Fruit fly (Drosophila melanogaster) whole organism, embryonic: ENCODE results near the gene CG42820.
A peak's percentile ranks its signal among the peaks of the same experiment; 100 is the strongest.

Source experiments
- ATbp ChIP-seq: fragments of 200-800 bp; sonication (Bioruptor generic); optimal IDR thresholded peaks from 2 replicates; lab custom pipeline; 2017; ENCODE audit warnings: missing biosample characterization, mild to moderate bottlenecking, missing genetic modification characterization, missing genetic modification reagents
- C15 ChIP-seq: fragments of 200-800 bp; sonication (Bioruptor generic); IDR thresholded peaks from 3 replicates; pipeline ENCODE4 v1.3.6; 2022; ENCODE audit warnings: missing biosample characterization, missing genetic modification characterization
- CG11093 ChIP-seq: fragments of 200-800 bp; sonication (Bioruptor generic); IDR thresholded peaks from 3 replicates; pipeline ENCODE4 v1.3.6; 2022; ENCODE audit warnings: missing biosample characterization, missing genetic modification characterization
- CG11456 ChIP-seq: fragments of 200-800 bp; sonication (Bioruptor generic); IDR thresholded peaks from 3 replicates; pipeline ENCODE4 v1.3.6; 2022; ENCODE audit warnings: missing biosample characterization, missing genetic modification characterization
- CG1233 ChIP-seq: fragments of 200-800 bp; sonication (Bioruptor generic); optimal IDR thresholded peaks from 4 replicates; lab custom pipeline; 2018; ENCODE audit warnings: missing biosample characterization, mild to moderate bottlenecking, missing genetic modification characterization
- CG15011 ChIP-seq: fragments of 200-800 bp; sonication (Bioruptor generic); optimal IDR thresholded peaks from 3 replicates; lab custom pipeline; 2018; ENCODE audit warnings: missing biosample characterization, mild to moderate bottlenecking, missing genetic modification characterization
- CG15479 ChIP-seq: fragments of 200-800 bp; sonication (Bioruptor generic); optimal IDR thresholded peaks from 3 replicates; lab custom pipeline; 2019; ENCODE audit warnings: missing biosample characterization, mild to moderate bottlenecking, missing genetic modification characterization, moderate library complexity
- CG15601 ChIP-seq: fragments of 200-800 bp; sonication (Bioruptor generic); optimal IDR thresholded peaks from 3 replicates; lab custom pipeline; 2019; ENCODE audit warnings: missing biosample characterization, mild to moderate bottlenecking, missing genetic modification characterization, moderate library complexity
- CG1832 ChIP-seq: fragments of 200-800 bp; sonication (Bioruptor generic); optimal IDR thresholded peaks from 2 replicates; lab custom pipeline; 2017; ENCODE audit warnings: missing biosample characterization, mild to moderate bottlenecking, missing genetic modification characterization, inconsistent platforms
- CG2120 ChIP-seq: fragments of 200-800 bp; sonication (Bioruptor generic); optimal IDR thresholded peaks from 3 replicates; lab custom pipeline; 2016; ENCODE audit warnings: missing biosample characterization, missing genetic modification characterization
- CG31388 ChIP-seq: fragments of 200-800 bp; sonication (Bioruptor generic); optimal IDR thresholded peaks from 2 replicates; lab custom pipeline; 2016; ENCODE audit warnings: missing biosample characterization, missing genetic modification characterization
- CG33557 ChIP-seq: fragments of 200-800 bp; sonication (Bioruptor generic); optimal IDR thresholded peaks from 2 replicates; lab custom pipeline; 2019; ENCODE audit warnings: missing biosample characterization, mild to moderate bottlenecking, missing genetic modification characterization, moderate library complexity
- CG3407 ChIP-seq: fragments of 200-800 bp; sonication (Bioruptor generic); optimal IDR thresholded peaks from 2 replicates; lab custom pipeline; 2018; ENCODE audit warnings: missing biosample characterization, mild to moderate bottlenecking, missing genetic modification characterization
- CG34224 ChIP-seq: fragments of 200-800 bp; sonication (Bioruptor generic); IDR thresholded peaks from 3 replicates; pipeline ENCODE4 v1.3.6; 2022; ENCODE audit warnings: missing biosample characterization, missing genetic modification characterization; ENCODE audit not compliant: partially characterized antibody
- CG5245 ChIP-seq: fragments of 200-800 bp; sonication (Bioruptor generic); optimal IDR thresholded peaks from 3 replicates; lab custom pipeline; 2016; ENCODE audit warnings: missing biosample characterization, missing genetic modification characterization
- CG6654 ChIP-seq: fragments of 200-800 bp; sonication (Bioruptor generic); optimal IDR thresholded peaks from 2 replicates; lab custom pipeline; 2017; ENCODE audit warnings: missing biosample characterization, mild to moderate bottlenecking, missing genetic modification characterization
- CG6854 ChIP-seq: fragments of 200-800 bp; sonication (Bioruptor generic); optimal IDR thresholded peaks from 3 replicates; lab custom pipeline; 2017; ENCODE audit warnings: missing biosample characterization, mild to moderate bottlenecking, missing genetic modification characterization
- CG9727 ChIP-seq: fragments of 200-800 bp; sonication (Bioruptor generic); optimal IDR thresholded peaks from 3 replicates; lab custom pipeline; 2017; ENCODE audit warnings: missing biosample characterization, mild to moderate bottlenecking, missing genetic modification characterization
- Chrac-16 ChIP-seq: fragments of 200-800 bp; sonication (Bioruptor generic); optimal IDR thresholded peaks from 3 replicates; lab custom pipeline; 2016; ENCODE audit warnings: missing biosample characterization, missing genetic modification characterization
- CrebB ChIP-seq: fragments of 200-800 bp; sonication (Bioruptor generic); optimal IDR thresholded peaks from 3 replicates; lab custom pipeline; 2018; ENCODE audit warnings: missing biosample characterization, mild to moderate bottlenecking, missing genetic modification characterization
- Dek ChIP-seq: fragments of 200-800 bp; sonication (Bioruptor generic); optimal IDR thresholded peaks from 3 replicates; lab custom pipeline; 2019; ENCODE audit warnings: missing biosample characterization, mild to moderate bottlenecking, missing genetic modification characterization, moderate library complexity
- Hr39 ChIP-seq: fragments of >200 bp; optimal IDR thresholded peaks from 2 replicates; lab custom pipeline; 2017
- Hr51 ChIP-seq, 2 experiments: fragments of 200-800 bp; sonication (Bioruptor generic); optimal IDR thresholded peaks; 2 replicates in 1 of 2; 3 replicates in 1 of 2; lab custom pipeline; 2016 to 2018; ENCODE audit warnings: missing biosample characterization in 2 of 2, missing genetic modification characterization in 2 of 2, mild to moderate bottlenecking in 1 of 2, moderate library complexity in 1 of 2
- Lim3 ChIP-seq: fragments of 200-800 bp; sonication (Bioruptor generic); IDR thresholded peaks from 2 replicates; pipeline ENCODE4 v1.3.6; 2022; ENCODE audit warnings: missing biosample characterization, missing genetic modification characterization
- Mad ChIP-seq: fragments of 200-800 bp; sonication (Bioruptor generic); optimal IDR thresholded peaks from 2 replicates; lab custom pipeline; 2016; ENCODE audit warnings: missing biosample characterization, missing genetic modification characterization
- Mrtf ChIP-seq: fragments of 200-800 bp; sonication (Bioruptor generic); IDR thresholded peaks from 3 replicates; pipeline ENCODE4 v1.3.6; 2022; ENCODE audit warnings: missing biosample characterization, missing genetic modification characterization
- Poxn ChIP-seq: fragments of 200-800 bp; sonication (Bioruptor generic); IDR thresholded peaks from 2 replicates; pipeline ENCODE4 v1.3.6; 2022; ENCODE audit warnings: missing biosample characterization, missing genetic modification characterization
- YL-1 ChIP-seq: fragments of 200-800 bp; sonication (Bioruptor generic); optimal IDR thresholded peaks from 3 replicates; lab custom pipeline; 2017; ENCODE audit warnings: missing biosample characterization, mild to moderate bottlenecking, missing genetic modification characterization
- al ChIP-seq: fragments of 200-800 bp; sonication (Bioruptor generic); IDR thresholded peaks from 2 replicates; pipeline ENCODE4 v1.3.6; 2022; ENCODE audit warnings: missing biosample characterization, missing genetic modification characterization
- caup ChIP-seq: fragments of 200-800 bp; sonication (Bioruptor generic); optimal IDR thresholded peaks from 3 replicates; lab custom pipeline; 2017; ENCODE audit warnings: missing biosample characterization, mild to moderate bottlenecking, missing genetic modification characterization, moderate library complexity; ENCODE audit not compliant: severe bottlenecking
- crol ChIP-seq: fragments of 200-800 bp; sonication (Bioruptor generic); IDR thresholded peaks from 2 replicates; pipeline ENCODE4 v1.3.6; 2022; ENCODE audit warnings: missing biosample characterization, missing genetic modification characterization
- da ChIP-seq: fragments of 200-800 bp; sonication (Bioruptor generic); optimal IDR thresholded peaks from 2 replicates; lab custom pipeline; 2016; ENCODE audit warnings: missing biosample characterization, missing genetic modification characterization
- fd3F ChIP-seq: fragments of 200-800 bp; sonication (Bioruptor generic); optimal IDR thresholded peaks from 2 replicates; lab custom pipeline; 2018; ENCODE audit warnings: missing biosample characterization, mild to moderate bottlenecking, missing genetic modification characterization, moderate library complexity
- fd96Cb ChIP-seq: fragments of 200-800 bp; sonication (Bioruptor generic); optimal IDR thresholded peaks from 2 replicates; lab custom pipeline; 2018; ENCODE audit warnings: missing biosample characterization, mild to moderate bottlenecking, missing genetic modification characterization, moderate library complexity
- hb ChIP-seq: fragments of 200-800 bp; sonication (Bioruptor generic); IDR thresholded peaks from 3 replicates; pipeline ENCODE4 v1.3.6; 2022; ENCODE audit warnings: missing biosample characterization, missing genetic modification characterization; ENCODE audit not compliant: partially characterized antibody
- jigr1 ChIP-seq: fragments of 200-800 bp; sonication (Bioruptor generic); IDR thresholded peaks from 3 replicates; pipeline ENCODE4 v1.3.6; 2022; ENCODE audit warnings: missing biosample characterization, missing genetic modification characterization
- ken ChIP-seq: fragments of 200-800 bp; sonication (Bioruptor generic); IDR thresholded peaks from 3 replicates; pipeline ENCODE4 v1.3.6; 2022; ENCODE audit warnings: missing biosample characterization, missing genetic modification characterization
- kni ChIP-seq: fragments of 200-800 bp; sonication (Bioruptor generic); optimal IDR thresholded peaks from 3 replicates; lab custom pipeline; 2017; ENCODE audit warnings: mild to moderate bottlenecking, missing biosample characterization, missing genetic modification reagents, missing genetic modification characterization
- luna ChIP-seq: fragments of 200-800 bp; sonication (Bioruptor generic); optimal IDR thresholded peaks from 2 replicates; lab custom pipeline; 2016; ENCODE audit warnings: missing biosample characterization, missing genetic modification characterization
- odd ChIP-seq: fragments of 200-800 bp; sonication (Bioruptor generic); optimal IDR thresholded peaks from 2 replicates; lab custom pipeline; 2017; ENCODE audit warnings: missing biosample characterization, mild to moderate bottlenecking, missing genetic modification characterization
- pb ChIP-seq: fragments of 200-800 bp; sonication (Bioruptor generic); optimal IDR thresholded peaks from 3 replicates; lab custom pipeline; 2016; ENCODE audit warnings: missing biosample characterization, missing genetic modification characterization
- psq ChIP-seq: fragments of 200-800 bp; sonication (Bioruptor generic); optimal IDR thresholded peaks from 2 replicates; lab custom pipeline; 2017; ENCODE audit warnings: missing biosample characterization, missing genetic modification characterization
- pzg ChIP-seq: fragments of 200-800 bp; sonication (Bioruptor generic); optimal IDR thresholded peaks from 3 replicates; lab custom pipeline; 2018; ENCODE audit warnings: missing biosample characterization, mild to moderate bottlenecking, missing genetic modification characterization, moderate library complexity
- sisA ChIP-seq: fragments of 200-800 bp; sonication (Bioruptor generic); IDR thresholded peaks from 2 replicates; pipeline ENCODE4 v1.3.6; 2022; ENCODE audit warnings: missing biosample characterization, missing genetic modification characterization
- sqz ChIP-seq: fragments of 200-800 bp; sonication (Bioruptor generic); optimal IDR thresholded peaks from 3 replicates; lab custom pipeline; 2018; ENCODE audit warnings: missing biosample characterization, mild to moderate bottlenecking, missing genetic modification characterization
- trem ChIP-seq: fragments of 200-800 bp; optimal IDR thresholded peaks from 3 replicates; lab custom pipeline; 2019; ENCODE audit warnings: missing biosample characterization, mild to moderate bottlenecking, missing genetic modification characterization, moderate library complexity
- vnd ChIP-seq: fragments of 200-800 bp; sonication (Bioruptor generic); IDR thresholded peaks from 3 replicates; pipeline ENCODE4 v1.3.6; 2022; ENCODE audit warnings: missing biosample characterization, missing genetic modification characterization; ENCODE audit not compliant: partially characterized antibody
- wor ChIP-seq: fragments of 200-800 bp; sonication (Bioruptor generic); IDR thresholded peaks from 2 replicates; pipeline ENCODE4 v1.3.6; 2022; ENCODE audit warnings: missing biosample characterization, missing genetic modification characterization
- yki ChIP-seq: fragments of >200 bp; optimal IDR thresholded peaks from 3 replicates; lab custom pipeline; 2018

CG42820 gene

dm6 chr2L:8364006-8364956, 27.9 kb downstream of the CG42820 start, which contains the start of the genes RpS13 and CSN8 (continued):
- TF ChIP-seq wor (GFP tag; lab: Robert Waterston, UW), result no peak
- no peak for TF ChIP-seq ATbp (GFP tag; lab: Kevin White, UChicago)
- TF ChIP-seq Hr51 (GFP tag; optimal IDR thresholded peaks at IDR 0.05; lab: Kevin White, UChicago), result peak in 1 of 2 experiments; percentile 6
- no peak for TF ChIP-seq Mrtf (GFP tag; lab: Robert Waterston, UW)
- peak; percentile 66 for TF ChIP-seq kni (GFP tag; lab: Kevin White, UChicago)
- TF ChIP-seq CG6854 (GFP tag; lab: Kevin White, UChicago), result no peak
- TF ChIP-seq fd96Cb (tag; lab: Kevin White, UChicago), result no peak
- no peak for TF ChIP-seq C15 (GFP tag; lab: Robert Waterston, UW)
- TF ChIP-seq CG11093 (GFP tag; lab: Robert Waterston, UW), result no peak
- TF ChIP-seq ken (GFP tag; lab: Robert Waterston, UW), result no peak
- TF ChIP-seq Poxn (GFP tag; lab: Robert Waterston, UW), result no peak
- peak; percentile 12 for TF ChIP-seq CG1233
- peak; percentile 90 for TF ChIP-seq vnd (GFP tag; lab: Robert Waterston, UW)
- TF ChIP-seq pzg (GFP tag; lab: Kevin White, UChicago), result peak; percentile 90
- TF ChIP-seq al (GFP tag; lab: Robert Waterston, UW), result no peak
- no peak for TF ChIP-seq caup (GFP tag; lab: Kevin White, UChicago)
- no peak for TF ChIP-seq sisA
- no peak for TF ChIP-seq CrebB (tag; lab: Kevin White, UChicago)
- no peak for TF ChIP-seq CG3407 (GFP tag; lab: Kevin White, UChicago)
- TF ChIP-seq Hr39 (lab: Kevin White, UChicago), result no peak
- TF ChIP-seq CG15601 (tag; lab: Kevin White, UChicago), result peak; percentile 31
- TF ChIP-seq yki, result no peak
- no peak for TF ChIP-seq odd (GFP tag; lab: Kevin White, UChicago)
- TF ChIP-seq CG1832 (GFP tag; lab: Kevin White, UChicago), result no peak
- no peak for TF ChIP-seq crol (GFP tag; lab: Robert Waterston, UW)
- TF ChIP-seq CG9727, result peak; percentile 31
- no peak for TF ChIP-seq Chrac-16 (GFP tag; lab: Kevin White, UChicago)
- no peak for TF ChIP-seq CG2120 (GFP tag; lab: Kevin White, UChicago)
- no peak for TF ChIP-seq CG33557 (GFP tag; lab: Kevin White, UChicago)
- peak; percentile 93 for TF ChIP-seq CG34224 (GFP tag; lab: Robert Waterston, UW)
- no peak for TF ChIP-seq CG15479 (GFP tag; lab: Kevin White, UChicago)
- TF ChIP-seq CG5245, result no peak
- peak; percentile 28 for TF ChIP-seq sqz
- TF ChIP-seq Mad (GFP tag; lab: Kevin White, UChicago), result no peak
- TF ChIP-seq CG6654, result no peak
- peak; percentile 94 for TF ChIP-seq hb
- no peak for TF ChIP-seq da (GFP tag; lab: Kevin White, UChicago)
- no peak for TF ChIP-seq pb (GFP tag; lab: Kevin White, UChicago)
- no peak for TF ChIP-seq CG31388
- peak; percentile 87 for TF ChIP-seq trem (tag; lab: Kevin White, UChicago)
- TF ChIP-seq luna (GFP tag; lab: Kevin White, UChicago), result no peak
- no peak for TF ChIP-seq CG15011 (GFP tag; lab: Kevin White, UChicago)
- TF ChIP-seq Dek (tag; lab: Kevin White, UChicago), result no peak
- TF ChIP-seq CG11456 (GFP tag; lab: Robert Waterston, UW), result no peak
- no peak for TF ChIP-seq jigr1
- no peak for TF ChIP-seq fd3F (GFP tag; lab: Kevin White, UChicago)
- peak; percentile 92 for TF ChIP-seq YL-1
- no peak for TF ChIP-seq psq (GFP tag; lab: Kevin White, UChicago)
- TF ChIP-seq Lim3, result no peak
